Worm (Caenorhabditis elegans) whole organism, L2 larva: ENCODE measurements around the gene Y39H10B.3.

ENCODE experiments used
- C34F6.9 ChIP-seq: fragments of 150-350 bp; optimal IDR thresholded peaks from 2 replicates; lab custom pipeline; 2014; ENCODE audit warnings: missing biosample characterization, missing genetic modification characterization
- F13H6.1 ChIP-seq: sonication (generic microtip); optimal IDR thresholded peaks from 2 replicates; lab custom pipeline; 2016; ENCODE audit warnings: missing genetic modification characterization, missing compliant biosample characterization
- R02D3.7 ChIP-seq: fragments of 150-350 bp; optimal IDR thresholded peaks from 2 replicates; lab custom pipeline; 2014; ENCODE audit warnings: missing biosample characterization, missing genetic modification characterization
- Y55F3AM.14 ChIP-seq: fragments of 200-800 bp; sonication (Bioruptor generic); optimal IDR thresholded peaks from 2 replicates; lab custom pipeline; 2018; ENCODE audit warnings: mild to moderate bottlenecking, missing genetic modification characterization, missing compliant biosample characterization
- alr-1 ChIP-seq: fragments of 150-350 bp; optimal IDR thresholded peaks from 2 replicates; lab custom pipeline; 2014; ENCODE audit warnings: missing biosample characterization, missing genetic modification characterization
- ama-1 ChIP-seq: fragments of 150-350 bp; optimal IDR thresholded peaks from 2 replicates; lab custom pipeline; 2018; ENCODE audit warnings: inconsistent platforms
- blmp-1 ChIP-seq: sonication (generic microtip); optimal IDR thresholded peaks from 2 replicates; lab custom pipeline; 2017; ENCODE audit warnings: missing genetic modification characterization, mild to moderate bottlenecking, missing compliant biosample characterization, antibody characterized with exemption, moderate library complexity; ENCODE audit not compliant: insufficient read depth
- ceh-82 ChIP-seq: fragments of 150-350 bp; optimal IDR thresholded peaks from 2 replicates; lab custom pipeline; 2014; ENCODE audit warnings: missing biosample characterization, missing genetic modification characterization
- crh-2 ChIP-seq: sonication (generic microtip); optimal IDR thresholded peaks from 2 replicates; lab custom pipeline; 2017; ENCODE audit warnings: missing biosample characterization, missing genetic modification characterization
- egl-27 ChIP-seq: sonication (generic microtip); optimal IDR thresholded peaks from 3 replicates; lab custom pipeline; 2017; ENCODE audit warnings: missing biosample characterization, missing genetic modification reagents, missing genetic modification characterization
- elt-1 ChIP-seq: fragments of 150-350 bp; optimal IDR thresholded peaks from 2 replicates; lab custom pipeline; 2014; ENCODE audit warnings: missing biosample characterization, missing genetic modification characterization
- elt-3 ChIP-seq: sonication (generic microtip); optimal IDR thresholded peaks from 2 replicates; lab custom pipeline; 2017; ENCODE audit warnings: missing biosample characterization, missing genetic modification characterization
- fos-1 ChIP-seq: fragments of 150-350 bp; optimal IDR thresholded peaks from 2 replicates; lab custom pipeline; 2014; ENCODE audit warnings: missing biosample characterization, missing genetic modification characterization
- gmeb-1 ChIP-seq: fragments of 150-350 bp; optimal IDR thresholded peaks from 2 replicates; lab custom pipeline; 2014; ENCODE audit warnings: missing biosample characterization, missing genetic modification characterization
- lin-11 ChIP-seq: fragments of 150-350 bp; sonication (generic microtip); optimal IDR thresholded peaks from 2 replicates; lab custom pipeline; 2014; ENCODE audit warnings: missing biosample characterization, missing genetic modification characterization, inconsistent platforms, mixed read lengths
- lin-39 ChIP-seq: fragments of 150-350 bp; optimal IDR thresholded peaks from 2 replicates; lab custom pipeline; 2014; ENCODE audit warnings: missing biosample characterization, missing genetic modification reagents, missing genetic modification characterization
- lsy-2 ChIP-seq, 2 experiments: fragments of 150-350 bp in 1 of 2; sonication (generic microtip) in 1 of 2; optimal IDR thresholded peaks; 2 replicates each; lab custom pipeline; 2014 to 2017; ENCODE audit warnings: missing biosample characterization in 2 of 2, missing genetic modification characterization in 2 of 2
- mab-5 ChIP-seq: fragments of 150-350 bp; optimal IDR thresholded peaks from 2 replicates; lab custom pipeline; 2014; ENCODE audit warnings: missing biosample characterization, missing genetic modification characterization
- mbf-1 ChIP-seq: sonication (generic microtip); optimal IDR thresholded peaks from 2 replicates; lab custom pipeline; 2017; ENCODE audit warnings: missing biosample characterization, missing genetic modification characterization
- mdl-1 ChIP-seq, 2 experiments: fragments of 150-350 bp in 1 of 2; sonication (generic microtip) in 1 of 2; optimal IDR thresholded peaks; 2 replicates each; lab custom pipeline; 2017; ENCODE audit warnings: missing biosample characterization in 2 of 2, missing genetic modification characterization in 2 of 2
- nhr-10 ChIP-seq: sonication (generic microtip); optimal IDR thresholded peaks from 2 replicates; lab custom pipeline; 2017; ENCODE audit warnings: missing biosample characterization, missing genetic modification characterization
- nhr-12 ChIP-seq: fragments of 150-350 bp; optimal IDR thresholded peaks from 2 replicates; lab custom pipeline; 2014; ENCODE audit warnings: missing biosample characterization, missing genetic modification characterization
- nhr-129 ChIP-seq: fragments of 150-350 bp; optimal IDR thresholded peaks from 2 replicates; lab custom pipeline; 2014; ENCODE audit warnings: missing biosample characterization, missing genetic modification characterization
- nhr-21 ChIP-seq: fragments of 150-350 bp; optimal IDR thresholded peaks from 2 replicates; lab custom pipeline; 2014; ENCODE audit warnings: missing biosample characterization, missing genetic modification characterization
- nhr-23 ChIP-seq: fragments of 150-350 bp; optimal IDR thresholded peaks from 2 replicates; lab custom pipeline; 2014; ENCODE audit warnings: missing biosample characterization, missing genetic modification reagents, missing genetic modification characterization
- nhr-237 ChIP-seq: fragments of 150-350 bp; optimal IDR thresholded peaks from 2 replicates; lab custom pipeline; 2014; ENCODE audit warnings: missing biosample characterization, missing genetic modification characterization
- nhr-25 ChIP-seq: fragments of 150-350 bp; sonication (generic microtip); optimal IDR thresholded peaks from 3 replicates; lab custom pipeline; 2014; ENCODE audit warnings: missing biosample characterization, missing genetic modification characterization
- nhr-6 ChIP-seq: fragments of 150-350 bp; optimal IDR thresholded peaks from 2 replicates; lab custom pipeline; 2014; ENCODE audit warnings: missing biosample characterization, missing genetic modification characterization
- nhr-77 ChIP-seq: fragments of 150-350 bp; optimal IDR thresholded peaks from 2 replicates; lab custom pipeline; 2014; ENCODE audit warnings: missing biosample characterization, missing genetic modification characterization
- peb-1 ChIP-seq: fragments of 150-350 bp; optimal IDR thresholded peaks from 2 replicates; lab custom pipeline; 2014; ENCODE audit warnings: missing biosample characterization, missing genetic modification characterization
- sem-4 ChIP-seq: fragments of 150-350 bp; optimal IDR thresholded peaks from 2 replicates; lab custom pipeline; 2014; ENCODE audit warnings: missing biosample characterization, missing genetic modification reagents, missing genetic modification characterization
- skn-1 ChIP-seq: sonication (generic microtip); optimal IDR thresholded peaks from 2 replicates; lab custom pipeline; 2017; ENCODE audit warnings: missing biosample characterization, missing genetic modification characterization
- sma-3 ChIP-seq: sonication (generic microtip); optimal IDR thresholded peaks from 2 replicates; lab custom pipeline; 2016; ENCODE audit warnings: missing genetic modification reagents, missing genetic modification characterization, missing compliant biosample characterization
- sma-9 ChIP-seq, 2 experiments: fragments of 150-350 bp in 1 of 2; sonication (generic microtip) in 1 of 2; optimal IDR thresholded peaks; 2 replicates each; lab custom pipeline; 2014 to 2016; ENCODE audit warnings: missing genetic modification characterization in 2 of 2, mild to moderate bottlenecking in 1 of 2, missing biosample characterization in 1 of 2, missing compliant biosample characterization in 1 of 2, missing genetic modification reagents in 1 of 2, moderate library complexity in 1 of 2
- snpc-4 ChIP-seq: fragments of 150-350 bp; optimal IDR thresholded peaks from 2 replicates; lab custom pipeline; 2014; ENCODE audit warnings: missing biosample characterization, missing genetic modification characterization
- unc-55 ChIP-seq: fragments of 150-350 bp; sonication (generic microtip); optimal IDR thresholded peaks from 3 replicates; lab custom pipeline; 2014; ENCODE audit warnings: missing biosample characterization, missing genetic modification reagents, missing genetic modification characterization
- zag-1 ChIP-seq: fragments of 150-350 bp; optimal IDR thresholded peaks from 2 replicates; lab custom pipeline; 2014; ENCODE audit warnings: missing biosample characterization, missing genetic modification characterization
- ztf-1 ChIP-seq: fragments of 200-800 bp; sonication (Bioruptor generic); conservative IDR thresholded peaks from 2 replicates; pipeline ENCODE4 v1.3.6; 2022; ENCODE audit warnings: missing genetic modification characterization, missing compliant biosample characterization
- ztf-11 ChIP-seq: sonication (generic microtip); optimal IDR thresholded peaks from 2 replicates; lab custom pipeline; 2017; ENCODE audit warnings: missing biosample characterization, missing genetic modification characterization
- ztf-4 ChIP-seq: fragments of 150-350 bp; optimal IDR thresholded peaks from 2 replicates; lab custom pipeline; 2014; ENCODE audit warnings: missing biosample characterization, missing genetic modification characterization

Y39H10B.3 gene

ce11 chrV:3670499-3670898 is at the start of gene Y39H10B.3:
Gene Y39H10B.3, plus strand, starts transcription at chrV:3670799.
- TF ChIP-seq sma-3 (GFP tag; lab: Kevin White, UChicago) (no peak), ztf-11 (tag; lab: Kevin White, UChicago) (no peak), nhr-12 (tag; lab: Kevin White, UChicago) (no peak), mbf-1 (no peak), nhr-6 (tag; lab: Kevin White, UChicago) (no peak)

ce11 chrV:3626944-3627343 is 43.7 kb upstream of the Y39H10B.3 start, which contains the start of gene F59B1.4:
Gene F59B1.4, minus strand, starts transcription at chrV:3627044.
- TF ChIP-seq egl-27 (tag; lab: Kevin White, UChicago) (no peak), skn-1 (tag; lab: Kevin White, UChicago) (no peak), nhr-77 (tag; lab: Kevin White, UChicago) (no peak), nhr-10 (tag; lab: Kevin White, UChicago) (no peak), mbf-1 (no peak), lsy-2 (tag; optimal IDR thresholded peaks at IDR 0.05; lab: Kevin White, UChicago) (no peak), C34F6.9 (tag; lab: Kevin White, UChicago) (no peak), zag-1 (tag; lab: Kevin White, UChicago) (no peak), lin-39 (tag; lab: Kevin White, UChicago) (no peak), nhr-25 (no peak), ama-1 (lab: Kevin White, UChicago) (no peak), Y55F3AM.14 (GFP tag; lab: Kevin White, UChicago) (no peak), nhr-237 (tag; lab: Kevin White, UChicago) (no peak), nhr-12 (tag; lab: Kevin White, UChicago) (no peak), mab-5 (tag; lab: Kevin White, UChicago) (no peak), unc-55 (no peak), peb-1 (tag; lab: Kevin White, UChicago) (no peak)

- no peak for TF ChIP-seq alr-1
- TF ChIP-seq crh-2 (tag; lab: Kevin White, UChicago), result no peak
- TF ChIP-seq ztf-11 (tag; lab: Kevin White, UChicago), result no peak
- TF ChIP-seq zag-1 (tag; lab: Kevin White, UChicago), result no peak
- TF ChIP-seq blmp-1 (tag; lab: Kevin White, UChicago), result no peak
- no peak for TF ChIP-seq C34F6.9 (tag; lab: Kevin White, UChicago)
- TF ChIP-seq ztf-4, result no peak
- TF ChIP-seq mab-5 (tag; lab: Kevin White, UChicago), result no peak
- TF ChIP-seq elt-1 (tag; lab: Kevin White, UChicago), result no peak
- TF ChIP-seq, all 48 proteins: peak for 0
Measured at ce11 chrV:3631591-3631990, 39.0 kb upstream of the Y39H10B.3 start, which contains the start of gene F59B1.6. Gene F59B1.6, minus strand, starts transcription at chrV:3631691.

- TF ChIP-seq mbf-1 (no peak), lin-11 (tag; lab: Kevin White, UChicago) (no peak), ztf-4 (no peak), nhr-237 (tag; lab: Kevin White, UChicago) (no peak), nhr-129 (tag; lab: Kevin White, UChicago) (peak; percentile 38), mab-5 (tag; lab: Kevin White, UChicago) (no peak), unc-55 (no peak), R02D3.7 (tag; lab: Kevin White, UChicago) (no peak), ztf-1 (GFP tag; lab: Robert Waterston, UW) (no peak), crh-2 (tag; lab: Kevin White, UChicago) (peak; percentile 48), elt-3 (tag; lab: Kevin White, UChicago) (no peak), skn-1 (tag; lab: Kevin White, UChicago) (no peak), snpc-4 (no peak), ama-1 (lab: Kevin White, UChicago) (no peak), gmeb-1 (peak; percentile 21), sem-4 (tag; lab: Kevin White, UChicago) (no peak), mdl-1 (tag; optimal IDR thresholded peaks at IDR 0.05; lab: Kevin White, UChicago) (no peak), F13H6.1 (peak; percentile 15), nhr-23 (tag; lab: Kevin White, UChicago) (no peak), nhr-21 (no peak), elt-1 (tag; lab: Kevin White, UChicago) (no peak), ceh-82 (tag; lab: Kevin White, UChicago) (no peak), sma-9 (GFP tag; optimal IDR thresholded peaks at IDR 0.05; lab: Kevin White, UChicago) (peak; percentile 68), sma-9 (tag; optimal IDR thresholded peaks at IDR 0.05; lab: Kevin White, UChicago) (no peak), nhr-6 (tag; lab: Kevin White, UChicago) (no peak), peb-1 (tag; lab: Kevin White, UChicago) (no peak), fos-1 (tag; lab: Kevin White, UChicago) (peak; percentile 46), lin-39 (tag; lab: Kevin White, UChicago) (no peak), Y55F3AM.14 (GFP tag; lab: Kevin White, UChicago) (no peak), sma-3 (GFP tag; lab: Kevin White, UChicago) (no peak)
Measured at ce11 chrV:3632249-3633030, 38.2 kb upstream of the Y39H10B.3 start.
